Fruit fly (Drosophila melanogaster) Kc167 (cell line): ENCODE measurements around the gene Ugt303B2.

ENCODE experiments used
- Sin3A ChIP-seq: fragments of >200 bp; optimal IDR thresholded peaks from 2 replicates; lab custom pipeline; 2018; ENCODE audit warnings: missing external identifiers
- h ChIP-seq: fragments of >200 bp; optimal IDR thresholded peaks from 3 replicates; lab custom pipeline; 2018; ENCODE audit warnings: missing external identifiers
- psq ChIP-seq: fragments of >200 bp; optimal IDR thresholded peaks from 2 replicates; lab custom pipeline; 2017; ENCODE audit warnings: missing external identifiers

DNA sequence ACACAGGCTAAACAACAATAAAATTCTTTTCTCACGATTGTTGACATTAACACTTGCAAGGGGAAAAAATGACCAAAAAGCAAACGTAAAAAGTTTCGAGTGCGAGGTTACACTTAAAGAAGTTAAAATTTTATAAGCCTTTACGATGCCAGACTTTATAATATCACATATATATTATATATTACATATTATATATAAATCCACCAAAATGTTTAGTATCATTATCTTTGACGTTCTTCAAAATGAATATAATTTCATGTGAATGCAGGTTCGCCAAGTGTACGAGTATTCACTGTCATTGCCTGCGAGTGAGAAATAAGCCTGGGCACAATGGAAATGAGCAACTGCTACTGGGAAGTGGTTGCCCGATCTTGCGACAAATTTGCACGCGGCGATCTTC is 30.4 kb downstream of the Ugt303B2 start:
- TF ChIP-seq h (lab: Kevin White, UChicago) = no peak
- no peak for TF ChIP-seq Sin3A (lab: Kevin White, UChicago)
- no peak for TF ChIP-seq psq (lab: Kevin White, UChicago)
